Fruit fly (Drosophila melanogaster): ENCODE results near the gene CG15528.
A peak's percentile ranks its signal among the peaks of the same experiment; 100 is the strongest.

dm6 chr3R:30056592-30057135 is 4.8 kb upstream of the CG15528 start, which contains the start of the genes CG7950 and Rpp14a:
- no peak for TF ChIP-seq N (GFP tag; optimal IDR thresholded peaks at IDR 0.05)
- TF ChIP-seq Vsx2 (GFP tag; optimal IDR thresholded peaks at IDR 0.05; ENCODE audit: partially characterized antibody) = no peak
- TF ChIP-seq dmrt93B (GFP tag; optimal IDR thresholded peaks at IDR 0.05) = peak; percentile 52
- TF ChIP-seq GATAd (GFP tag; optimal IDR thresholded peaks at IDR 0.05) = peak; percentile 65
- TF ChIP-seq CrebA (GFP tag; optimal IDR thresholded peaks at IDR 0.05; ENCODE audit: borderline replicate concordance) = no peak
- no peak for TF ChIP-seq Dfd (GFP tag; optimal IDR thresholded peaks at IDR 0.05)
- peak; percentile 85 for TF ChIP-seq fru (GFP tag; optimal IDR thresholded peaks at IDR 0.05)
- no peak for TF ChIP-seq pan (optimal IDR thresholded peaks at IDR 0.05)

Measured in whole organism, wandering third instar larva.